Worm (Caenorhabditis elegans) whole organism, late embryonic: ENCODE measurements around the gene C44B7.5.

Experiments
- C08G9.2 ChIP-seq: sonication (generic microtip); optimal IDR thresholded peaks from 2 replicates; lab custom pipeline; 2016; ENCODE audit warnings: mild to moderate bottlenecking, missing genetic modification characterization, moderate library complexity, missing compliant biosample characterization
- ama-1 ChIP-seq: fragments of 150-350 bp; optimal IDR thresholded peaks from 2 replicates; lab custom pipeline; 2014
- ceh-18 ChIP-seq: sonication (generic microtip); optimal IDR thresholded peaks from 2 replicates; lab custom pipeline; 2016; ENCODE audit warnings: missing genetic modification characterization, missing compliant biosample characterization
- ceh-2 ChIP-seq: sonication (generic microtip); optimal IDR thresholded peaks from 2 replicates; lab custom pipeline; 2016; ENCODE audit warnings: missing genotype, missing genetic modification characterization, missing compliant biosample characterization
- ceh-22 ChIP-seq: sonication (generic microtip); optimal IDR thresholded peaks from 2 replicates; lab custom pipeline; 2017; ENCODE audit warnings: missing biosample characterization, missing genetic modification characterization
- ceh-24 ChIP-seq: sonication (generic microtip); optimal IDR thresholded peaks from 2 replicates; lab custom pipeline; 2016; ENCODE audit warnings: mild to moderate bottlenecking, missing genetic modification characterization, missing compliant biosample characterization
- ceh-45 ChIP-seq: fragments of 200-800 bp; sonication (Bioruptor generic); IDR thresholded peaks from 2 replicates; pipeline ENCODE4 v1.3.6; 2022; ENCODE audit warnings: missing genetic modification reagents, missing genetic modification characterization, missing compliant biosample characterization
- ceh-6 ChIP-seq: fragments of 200-800 bp; sonication (Bioruptor generic); optimal IDR thresholded peaks from 2 replicates; lab custom pipeline; 2018; ENCODE audit warnings: mild to moderate bottlenecking, missing genetic modification characterization, missing compliant biosample characterization
- ceh-9 ChIP-seq: sonication (generic microtip); optimal IDR thresholded peaks from 2 replicates; lab custom pipeline; 2016; ENCODE audit warnings: mild to moderate bottlenecking, missing genetic modification characterization, inconsistent platforms, missing compliant biosample characterization
- che-1 ChIP-seq: sonication (generic microtip); optimal IDR thresholded peaks from 2 replicates; lab custom pipeline; 2016; ENCODE audit warnings: mild to moderate bottlenecking, missing genetic modification characterization, missing compliant biosample characterization
- elt-2 ChIP-seq: sonication (generic microtip); optimal IDR thresholded peaks from 2 replicates; lab custom pipeline; 2016; ENCODE audit warnings: missing genetic modification reagents, missing genetic modification characterization, missing compliant biosample characterization
- elt-4 ChIP-seq: sonication (generic microtip); optimal IDR thresholded peaks from 2 replicates; lab custom pipeline; 2016; ENCODE audit warnings: missing genetic modification characterization, missing compliant biosample characterization
- ets-4 ChIP-seq: sonication (generic microtip); optimal IDR thresholded peaks from 2 replicates; lab custom pipeline; 2016; ENCODE audit warnings: missing genetic modification characterization, missing compliant biosample characterization
- fkh-6 ChIP-seq: sonication (generic microtip); optimal IDR thresholded peaks from 2 replicates; lab custom pipeline; 2016; ENCODE audit warnings: missing genetic modification characterization, missing compliant biosample characterization
- hlh-13 ChIP-seq: fragments of 200-800 bp; sonication (Bioruptor generic); optimal IDR thresholded peaks from 2 replicates; lab custom pipeline; 2018; ENCODE audit warnings: mild to moderate bottlenecking, missing genetic modification characterization, missing compliant biosample characterization
- hlh-30 ChIP-seq: sonication (generic microtip); optimal IDR thresholded peaks from 2 replicates; lab custom pipeline; 2017; ENCODE audit warnings: antibody characterized with exemption, missing genetic modification characterization, missing compliant biosample characterization; ENCODE audit not compliant: insufficient read depth
- hlh-6 ChIP-seq: sonication (generic microtip); optimal IDR thresholded peaks from 2 replicates; lab custom pipeline; 2016; ENCODE audit warnings: missing genotype, missing genetic modification characterization, missing compliant biosample characterization
- nfya-1 ChIP-seq: sonication (generic microtip); optimal IDR thresholded peaks from 2 replicates; lab custom pipeline; 2017; ENCODE audit warnings: missing genetic modification characterization, mild to moderate bottlenecking, missing compliant biosample characterization, antibody characterized with exemption, moderate library complexity
- nhr-232 ChIP-seq: sonication (generic microtip); optimal IDR thresholded peaks from 2 replicates; lab custom pipeline; 2016; ENCODE audit warnings: missing genetic modification characterization, missing compliant biosample characterization
- odd-2 ChIP-seq: sonication (generic microtip); optimal IDR thresholded peaks from 2 replicates; lab custom pipeline; 2017; ENCODE audit warnings: antibody characterized with exemption, mild to moderate bottlenecking, missing genetic modification characterization, missing compliant biosample characterization
- pag-3 ChIP-seq: sonication (generic microtip); optimal IDR thresholded peaks from 2 replicates; lab custom pipeline; 2016; ENCODE audit warnings: missing compliant biosample characterization, missing genetic modification characterization, borderline replicate concordance
- pat-9 ChIP-seq: fragments of 200-800 bp; sonication (Bioruptor generic); optimal IDR thresholded peaks from 2 replicates; lab custom pipeline; 2018; ENCODE audit warnings: mild to moderate bottlenecking, missing genetic modification characterization, moderate library complexity, missing compliant biosample characterization
- pax-1 ChIP-seq: fragments of 150-350 bp; optimal IDR thresholded peaks from 2 replicates; lab custom pipeline; 2014; ENCODE audit warnings: missing biosample characterization, missing genetic modification characterization
- pha-2 ChIP-seq: sonication (generic microtip); optimal IDR thresholded peaks from 2 replicates; lab custom pipeline; 2017; ENCODE audit warnings: mild to moderate bottlenecking, missing genetic modification characterization, missing compliant biosample characterization
- pqm-1 ChIP-seq: sonication (generic microtip); optimal IDR thresholded peaks from 2 replicates; lab custom pipeline; 2016; ENCODE audit warnings: missing genetic modification characterization, missing compliant biosample characterization
- pros-1 ChIP-seq: fragments of 150-350 bp; optimal IDR thresholded peaks from 2 replicates; lab custom pipeline; 2014; ENCODE audit warnings: missing biosample characterization, missing genetic modification reagents, missing genetic modification characterization
- sox-2 ChIP-seq: fragments of 200-800 bp; sonication (Bioruptor generic); IDR thresholded peaks from 2 replicates; pipeline ENCODE4 v1.3.6; 2022; ENCODE audit warnings: missing genetic modification reagents, missing genetic modification characterization, missing compliant biosample characterization
- sox-4 ChIP-seq: sonication (generic microtip); optimal IDR thresholded peaks from 2 replicates; lab custom pipeline; 2017; ENCODE audit warnings: mild to moderate bottlenecking, missing genetic modification characterization, inconsistent platforms, missing compliant biosample characterization
- syd-9 ChIP-seq: sonication (generic microtip); optimal IDR thresholded peaks from 2 replicates; lab custom pipeline; 2016; ENCODE audit warnings: mild to moderate bottlenecking, missing genetic modification characterization, moderate library complexity, missing compliant biosample characterization
- ttx-3 ChIP-seq: sonication (generic microtip); optimal IDR thresholded peaks from 2 replicates; lab custom pipeline; 2016; ENCODE audit warnings: missing genetic modification reagents, missing genetic modification characterization, missing compliant biosample characterization
- unc-3 ChIP-seq, 2 experiments: fragments of 200-800 bp in 1 of 2; sonication (Bioruptor generic) in 1 of 2; sonication (generic microtip) in 1 of 2; conservative IDR thresholded peaks in 1 of 2; optimal IDR thresholded peaks in 1 of 2; 2 replicates each; pipeline versions ENCODE4 v1.3.6 to Lab custom; 2016 to 2022; ENCODE audit warnings: missing compliant biosample characterization in 2 of 2, missing genetic modification characterization in 2 of 2, missing genetic modification reagents in 1 of 2
- ztf-16 ChIP-seq: sonication (generic microtip); optimal IDR thresholded peaks from 2 replicates; lab custom pipeline; 2017; ENCODE audit warnings: missing genetic modification characterization, missing compliant biosample characterization

Gene C44B7.5

DNA sequence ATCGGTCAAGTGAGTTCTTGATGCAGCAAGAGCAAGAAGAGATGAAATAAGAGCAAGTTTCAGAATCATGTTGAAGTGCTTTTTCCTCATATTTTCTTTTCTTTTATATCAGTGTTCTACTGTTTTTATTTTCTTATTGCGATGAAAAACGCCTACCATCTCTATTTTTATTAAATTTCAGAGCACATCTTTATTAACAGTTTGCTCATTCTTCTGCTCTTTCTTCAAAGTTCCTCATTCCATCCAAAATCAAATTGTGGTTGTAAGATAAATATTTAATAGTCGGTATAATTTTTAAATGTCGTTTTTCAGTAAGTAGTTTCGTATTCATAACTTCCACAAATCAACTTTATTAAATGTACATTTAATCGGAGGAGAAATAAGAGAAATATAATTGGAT is at the start of gene C44B7.5:
Gene C44B7.5, minus strand, starts transcription at position 101 of the 400 bp plus-strand sequence.
- TF ChIP-seq fkh-6 (tag; lab: Kevin White, UChicago) (no peak), pat-9 (tag; lab: Kevin White, UChicago) (no peak), nhr-232 (tag; lab: Kevin White, UChicago) (no peak), ceh-22 (tag; lab: Kevin White, UChicago) (no peak), pros-1 (tag; lab: Kevin White, UChicago) (no peak), odd-2 (tag; lab: Kevin White, UChicago) (no peak), sox-2 (GFP tag; lab: Robert Waterston, UW) (no peak), pag-3 (tag; lab: Kevin White, UChicago) (no peak), pqm-1 (tag; lab: Kevin White, UChicago) (no peak), ceh-24 (tag; lab: Kevin White, UChicago) (no peak), unc-3 (GFP tag; conservative IDR thresholded peaks at IDR 0.05; lab: Robert Waterston, UW) (no peak), unc-3 (tag; optimal IDR thresholded peaks at IDR 0.05; lab: Kevin White, UChicago) (no peak), ceh-6 (GFP tag; lab: Kevin White, UChicago) (no peak), ceh-45 (no peak), ztf-16 (tag; lab: Kevin White, UChicago) (no peak), che-1 (tag; lab: Kevin White, UChicago) (no peak), ama-1 (lab: Kevin White, UChicago) (no peak)

DNA sequence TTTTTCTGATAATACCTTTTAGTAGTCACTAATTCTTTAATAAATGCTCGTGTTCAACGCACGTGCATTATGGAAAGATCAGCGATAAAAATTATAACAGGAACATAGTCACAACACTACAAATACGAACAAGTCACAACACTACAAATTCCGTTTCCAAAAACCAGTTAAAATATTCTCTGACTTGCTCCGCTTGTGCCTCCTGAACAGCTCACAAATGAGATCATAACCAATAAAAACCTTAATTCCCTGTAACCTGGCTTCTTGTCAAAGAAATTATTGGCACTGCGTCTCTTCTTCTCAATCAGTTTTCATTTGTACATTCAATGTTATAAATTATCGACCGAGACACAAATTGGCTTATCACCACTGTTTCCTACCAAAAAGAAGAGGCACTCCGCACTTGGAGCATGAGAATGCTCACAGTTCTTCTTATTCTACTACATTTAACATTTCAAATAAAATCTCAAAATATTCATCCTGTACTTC is 47.0 kb upstream of the C44B7.5 start, which contains the start of gene B0252.1:
Gene B0252.1, plus strand, starts transcription at position 318 of the 489 bp plus-strand sequence.
- TF ChIP-seq hlh-6 (no peak), elt-2 (no peak), ceh-18 (tag; lab: Kevin White, UChicago) (no peak), hlh-13 (GFP tag; lab: Kevin White, UChicago) (no peak), ets-4 (tag; lab: Kevin White, UChicago) (no peak)
- TF ChIP-seq, all 69 proteins: peak for 0

DNA sequence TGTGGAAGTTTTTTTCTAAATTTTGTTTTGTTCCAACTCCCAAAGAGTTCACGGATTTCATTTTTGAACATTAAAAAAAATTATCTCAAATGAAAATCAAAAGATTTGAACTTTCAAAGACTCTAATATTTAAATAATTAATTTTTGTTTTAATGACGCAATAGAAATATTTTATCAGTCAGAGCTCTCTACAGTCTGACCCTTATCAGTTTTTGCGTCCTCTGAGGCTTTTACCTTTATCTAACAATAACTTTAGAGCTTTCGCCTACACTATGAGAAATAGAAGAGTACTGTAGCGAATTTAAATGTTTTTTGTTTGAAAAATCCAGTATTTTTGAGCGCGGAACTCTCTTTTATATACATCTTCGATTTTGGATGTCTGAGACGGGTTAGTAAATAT is 46.5 kb upstream of the C44B7.5 start, which contains the start of gene B0252.5:
Gene B0252.5, minus strand, starts transcription at position 17 of the 400 bp plus-strand sequence.
- TF ChIP-seq sox-4 (tag; lab: Kevin White, UChicago) = no peak

DNA sequence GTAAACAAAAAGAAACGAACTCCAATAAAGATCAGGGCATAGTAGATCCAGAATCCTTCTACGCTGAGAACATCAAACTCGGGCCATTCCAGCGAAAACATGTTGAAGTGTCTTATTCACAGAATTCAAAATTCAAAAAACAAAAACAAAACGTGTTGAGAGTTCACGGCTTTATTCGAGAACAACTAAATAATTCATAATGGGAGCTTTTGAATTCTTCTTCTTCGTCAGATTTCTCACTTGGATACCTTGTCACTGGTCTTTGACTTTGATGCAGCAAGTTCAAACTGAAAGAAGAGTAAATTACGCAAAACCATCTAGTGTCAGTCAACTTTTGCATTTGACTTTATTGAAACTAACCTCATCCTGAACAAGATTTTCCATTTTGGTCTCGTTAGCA is 45.3 kb upstream of the C44B7.5 start, which contains the start of gene B0252.11:
Gene B0252.11, minus strand, starts transcription at position 101 of the 400 bp plus-strand sequence.
- no peak for TF ChIP-seq hlh-6
- TF ChIP-seq nfya-1 = no peak
- TF ChIP-seq ceh-2 (tag; lab: Kevin White, UChicago) = no peak
- no peak for TF ChIP-seq ceh-9 (tag; lab: Kevin White, UChicago)
- no peak for TF ChIP-seq nhr-232 (tag; lab: Kevin White, UChicago)

DNA sequence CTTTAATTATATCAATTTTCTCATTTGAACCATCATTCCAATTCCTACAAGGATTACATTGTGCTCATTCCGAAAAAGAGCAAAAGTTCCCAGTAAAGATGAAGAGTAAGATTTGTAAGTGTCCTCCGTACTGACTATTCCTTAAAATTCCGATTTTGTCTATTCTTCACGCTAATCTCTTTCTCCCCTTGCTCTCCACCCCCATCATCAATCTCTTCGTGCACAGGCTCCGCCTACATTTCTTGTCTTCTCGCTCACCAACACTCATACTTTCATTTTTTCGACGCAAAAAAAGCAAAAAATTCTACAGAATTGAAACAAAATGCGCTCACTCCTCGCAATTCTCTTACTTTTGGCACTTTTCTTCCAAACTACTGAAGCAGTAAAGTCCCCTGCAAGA is 43.5 kb upstream of the C44B7.5 start, which contains the start of gene B0252.8:
Gene B0252.8, plus strand, starts transcription at position 292 of the 400 bp plus-strand sequence.
- no peak for TF ChIP-seq pax-1 (tag; lab: Kevin White, UChicago)
- no peak for TF ChIP-seq ceh-18 (tag; lab: Kevin White, UChicago)
- TF ChIP-seq ztf-16 (tag; lab: Kevin White, UChicago) = no peak
- no peak for TF ChIP-seq ceh-22 (tag; lab: Kevin White, UChicago)
- no peak for TF ChIP-seq elt-4
- TF ChIP-seq hlh-13 (GFP tag; lab: Kevin White, UChicago) = no peak
- no peak for TF ChIP-seq pag-3 (tag; lab: Kevin White, UChicago)
- no peak for TF ChIP-seq ama-1 (lab: Kevin White, UChicago)
- TF ChIP-seq ttx-3 (tag; lab: Kevin White, UChicago) = no peak
- TF ChIP-seq syd-9 (tag; lab: Kevin White, UChicago) = no peak
- no peak for TF ChIP-seq pat-9 (tag; lab: Kevin White, UChicago)
- TF ChIP-seq pha-2 (tag; lab: Kevin White, UChicago) = no peak
- no peak for TF ChIP-seq hlh-30 (tag; lab: Kevin White, UChicago)
- no peak for TF ChIP-seq C08G9.2 (tag; lab: Kevin White, UChicago)
